Fruit fly (Drosophila melanogaster) whole organism, embryonic: ENCODE results near the gene CG32354.

Experiments
- Aef1 ChIP-seq: fragments of 200-800 bp; sonication (Bioruptor generic); IDR thresholded peaks from 3 replicates; pipeline ENCODE4 v1.3.6; 2022; ENCODE audit warnings: missing biosample characterization, missing genetic modification characterization
- Atf3 ChIP-seq: fragments of 200-800 bp; sonication (Bioruptor generic); optimal IDR thresholded peaks from 3 replicates; lab custom pipeline; 2016; ENCODE audit warnings: missing biosample characterization, missing genetic modification characterization
- CG1024 ChIP-seq: fragments of 200-800 bp; sonication (Bioruptor generic); IDR thresholded peaks from 2 replicates; pipeline ENCODE4 v1.3.6; 2022; ENCODE audit warnings: missing biosample characterization, missing genetic modification characterization
- CG10431 ChIP-seq: fragments of 200-800 bp; sonication (Bioruptor generic); optimal IDR thresholded peaks from 3 replicates; lab custom pipeline; 2018; ENCODE audit warnings: missing biosample characterization, mild to moderate bottlenecking, missing genetic modification characterization
- CG11247 ChIP-seq: fragments of 200-800 bp; sonication (Bioruptor generic); IDR thresholded peaks from 2 replicates; pipeline ENCODE4 v1.3.6; 2022; ENCODE audit warnings: missing biosample characterization, missing genetic modification characterization
- CG12299 ChIP-seq: fragments of 200-800 bp; sonication (Bioruptor generic); optimal IDR thresholded peaks from 2 replicates; lab custom pipeline; 2018; ENCODE audit warnings: missing biosample characterization, mild to moderate bottlenecking, missing genetic modification characterization
- CG12769 ChIP-seq: fragments of 200-800 bp; sonication (Bioruptor generic); optimal IDR thresholded peaks from 2 replicates; lab custom pipeline; 2019; ENCODE audit warnings: missing biosample characterization, mild to moderate bottlenecking, missing genetic modification characterization, moderate library complexity
- CG14667 ChIP-seq: fragments of 200-800 bp; sonication (Bioruptor generic); IDR thresholded peaks from 2 replicates; pipeline ENCODE4 v1.3.6; 2022; ENCODE audit warnings: missing biosample characterization, missing genetic modification characterization
- CG15696 ChIP-seq: fragments of 200-800 bp; sonication (Bioruptor generic); optimal IDR thresholded peaks from 2 replicates; lab custom pipeline; 2019; ENCODE audit warnings: missing biosample characterization, mild to moderate bottlenecking, missing genetic modification characterization, moderate library complexity
- CG1603 ChIP-seq: fragments of 200-800 bp; sonication (Bioruptor generic); optimal IDR thresholded peaks from 2 replicates; lab custom pipeline; 2019; ENCODE audit warnings: missing biosample characterization, mild to moderate bottlenecking, missing genetic modification characterization, moderate library complexity
- CG1647 ChIP-seq: fragments of 200-800 bp; sonication (Bioruptor generic); optimal IDR thresholded peaks from 3 replicates; lab custom pipeline; 2016; ENCODE audit warnings: missing biosample characterization, missing genetic modification characterization
- CG2120 ChIP-seq: fragments of 200-800 bp; sonication (Bioruptor generic); optimal IDR thresholded peaks from 3 replicates; lab custom pipeline; 2016; ENCODE audit warnings: missing biosample characterization, missing genetic modification characterization
- CG33557 ChIP-seq: fragments of 200-800 bp; sonication (Bioruptor generic); optimal IDR thresholded peaks from 2 replicates; lab custom pipeline; 2019; ENCODE audit warnings: missing biosample characterization, mild to moderate bottlenecking, missing genetic modification characterization, moderate library complexity
- CG3838 ChIP-seq: fragments of 200-800 bp; sonication (Bioruptor generic); optimal IDR thresholded peaks from 3 replicates; lab custom pipeline; 2016; ENCODE audit warnings: missing biosample characterization, missing genetic modification characterization
- CG8388 ChIP-seq: fragments of 200-800 bp; sonication (Bioruptor generic); optimal IDR thresholded peaks from 2 replicates; lab custom pipeline; 2019; ENCODE audit warnings: missing biosample characterization, mild to moderate bottlenecking, missing genetic modification characterization, moderate library complexity
- CG8924 ChIP-seq: fragments of 200-800 bp; optimal IDR thresholded peaks from 3 replicates; lab custom pipeline; 2019; ENCODE audit warnings: missing biosample characterization, mild to moderate bottlenecking, missing genetic modification characterization, moderate library complexity
- CHES-1-like ChIP-seq: fragments of 200-800 bp; sonication (Bioruptor generic); optimal IDR thresholded peaks from 2 replicates; lab custom pipeline; 2016; ENCODE audit warnings: missing biosample characterization, missing genetic modification characterization
- Dp ChIP-seq: fragments of 200-800 bp; sonication (Bioruptor generic); optimal IDR thresholded peaks from 2 replicates; lab custom pipeline; 2018; ENCODE audit warnings: missing biosample characterization, mild to moderate bottlenecking, missing genetic modification characterization, moderate library complexity
- Fer2 ChIP-seq: fragments of 200-800 bp; sonication (Bioruptor generic); optimal IDR thresholded peaks from 2 replicates; lab custom pipeline; 2018; ENCODE audit warnings: missing biosample characterization, mild to moderate bottlenecking, missing genetic modification characterization, moderate library complexity
- Gug ChIP-seq: fragments of 200-800 bp; sonication (Bioruptor generic); IDR thresholded peaks from 4 replicates; pipeline ENCODE4 v1.3.6; 2022; ENCODE audit warnings: missing biosample characterization, missing genetic modification characterization
- H2.0 ChIP-seq: fragments of 200-800 bp; sonication (Bioruptor generic); IDR thresholded peaks from 2 replicates; pipeline ENCODE4 v1.3.6; 2022; ENCODE audit warnings: missing biosample characterization, missing genetic modification characterization
- Hr3 ChIP-seq: fragments of 200-800 bp; sonication (Bioruptor generic); optimal IDR thresholded peaks from 3 replicates; lab custom pipeline; 2016; ENCODE audit warnings: missing biosample characterization, missing genetic modification characterization
- Myb ChIP-seq: fragments of 200-800 bp; sonication (Bioruptor generic); optimal IDR thresholded peaks from 2 replicates; lab custom pipeline; 2016; ENCODE audit warnings: missing biosample characterization, missing genetic modification characterization
- NC2β ChIP-seq: fragments of 200-800 bp; sonication (Bioruptor generic); optimal IDR thresholded peaks from 2 replicates; lab custom pipeline; 2016; ENCODE audit warnings: missing biosample characterization, missing genetic modification characterization
- Nf-YB ChIP-seq: fragments of 200-800 bp; sonication (Bioruptor generic); optimal IDR thresholded peaks from 3 replicates; lab custom pipeline; 2019; ENCODE audit warnings: missing biosample characterization, mild to moderate bottlenecking, missing genetic modification characterization, moderate library complexity
- Pdp1 ChIP-seq, 2 experiments: fragments of 200-800 bp; sonication (Bioruptor generic); optimal IDR thresholded peaks; 3 replicates each; lab custom pipeline; 2016; ENCODE audit warnings: missing biosample characterization in 2 of 2, missing genetic modification characterization in 2 of 2, mild to moderate bottlenecking in 1 of 2, moderate library complexity in 1 of 2
- Stat92E ChIP-seq, 3 experiments: fragments of >200 bp in 2 of 3; fragments of 200-800 bp in 1 of 3; sonication (Bioruptor generic) in 1 of 3; optimal IDR thresholded peaks; 2 replicates each; lab custom pipeline; 2017 to 2019; ENCODE audit warnings: missing biosample characterization in 3 of 3, missing genetic modification characterization in 3 of 3, mild to moderate bottlenecking in 1 of 3, moderate library complexity in 1 of 3
- Xbp1 ChIP-seq: fragments of 200-800 bp; sonication (Bioruptor generic); optimal IDR thresholded peaks from 3 replicates; lab custom pipeline; 2016; ENCODE audit warnings: missing biosample characterization, mild to moderate bottlenecking, missing genetic modification characterization
- ab ChIP-seq: fragments of 200-800 bp; sonication (Bioruptor generic); optimal IDR thresholded peaks from 2 replicates; lab custom pipeline; 2016; ENCODE audit warnings: missing biosample characterization, missing genetic modification characterization
- amos ChIP-seq: fragments of 200-800 bp; sonication (Bioruptor generic); IDR thresholded peaks from 2 replicates; pipeline ENCODE4 v1.3.6; 2022; ENCODE audit warnings: missing biosample characterization, missing genetic modification characterization; ENCODE audit not compliant: partially characterized antibody
- ap ChIP-seq: fragments of 200-800 bp; sonication (Bioruptor generic); IDR thresholded peaks from 2 replicates; pipeline ENCODE4 v1.3.6; 2022; ENCODE audit warnings: missing biosample characterization, missing genetic modification characterization
- ase ChIP-seq: fragments of 200-800 bp; sonication (Bioruptor generic); IDR thresholded peaks from 3 replicates; pipeline ENCODE4 v1.3.6; 2022; ENCODE audit warnings: missing biosample characterization, missing genetic modification characterization
- bcd ChIP-seq: fragments of 200-800 bp; sonication (Bioruptor generic); optimal IDR thresholded peaks from 2 replicates; lab custom pipeline; 2017; ENCODE audit warnings: missing biosample characterization, mild to moderate bottlenecking, missing genetic modification characterization
- bigmax ChIP-seq: fragments of 200-800 bp; sonication (Bioruptor generic); optimal IDR thresholded peaks from 2 replicates; lab custom pipeline; 2018; ENCODE audit warnings: missing biosample characterization, mild to moderate bottlenecking, missing genetic modification characterization
- br ChIP-seq: fragments of >200 bp; optimal IDR thresholded peaks from 2 replicates; lab custom pipeline; 2017
- cato ChIP-seq: fragments of 200-800 bp; sonication (Bioruptor generic); optimal IDR thresholded peaks from 2 replicates; lab custom pipeline; 2016; ENCODE audit warnings: missing biosample characterization, missing genetic modification characterization, borderline replicate concordance
- ci ChIP-seq: fragments of 200-800 bp; sonication (Bioruptor generic); IDR thresholded peaks from 3 replicates; pipeline ENCODE4 v1.3.6; 2022; ENCODE audit warnings: missing biosample characterization, missing genetic modification characterization
- dmrt99B ChIP-seq: fragments of 200-800 bp; sonication (Bioruptor generic); optimal IDR thresholded peaks from 2 replicates; lab custom pipeline; 2018; ENCODE audit warnings: missing biosample characterization, mild to moderate bottlenecking, missing genetic modification characterization, moderate library complexity
- dysf ChIP-seq: fragments of 200-800 bp; sonication (Bioruptor generic); IDR thresholded peaks from 3 replicates; pipeline ENCODE4 v1.3.6; 2022; ENCODE audit warnings: missing biosample characterization, missing genetic modification characterization
- eyg ChIP-seq: fragments of 200-800 bp; sonication (Bioruptor generic); optimal IDR thresholded peaks from 3 replicates; lab custom pipeline; 2016; ENCODE audit warnings: missing biosample characterization, missing genetic modification characterization
- gce ChIP-seq: fragments of 200-800 bp; sonication (Bioruptor generic); IDR thresholded peaks from 3 replicates; pipeline ENCODE4 v1.3.6; 2022; ENCODE audit warnings: missing biosample characterization, missing genetic modification characterization
- ham ChIP-seq: fragments of 200-800 bp; sonication (Bioruptor generic); IDR thresholded peaks from 2 replicates; pipeline ENCODE4 v1.3.6; 2022; ENCODE audit warnings: missing biosample characterization, missing genetic modification characterization
- mld ChIP-seq: fragments of 200-800 bp; sonication (Bioruptor generic); IDR thresholded peaks from 3 replicates; pipeline ENCODE4 v1.3.6; 2022; ENCODE audit warnings: missing biosample characterization, missing genetic modification characterization; ENCODE audit not compliant: partially characterized antibody
- nerfin-2 ChIP-seq: fragments of 200-800 bp; sonication (Bioruptor generic); IDR thresholded peaks from 2 replicates; pipeline ENCODE4 v1.3.6; 2022; ENCODE audit warnings: missing biosample characterization, missing genetic modification characterization; ENCODE audit not compliant: partially characterized antibody
- nmo ChIP-seq: fragments of 200-800 bp; sonication (Bioruptor generic); optimal IDR thresholded peaks from 2 replicates; lab custom pipeline; 2018; ENCODE audit warnings: missing biosample characterization, mild to moderate bottlenecking, missing genetic modification characterization, moderate library complexity
- phol ChIP-seq: fragments of 200-800 bp; sonication (Bioruptor generic); optimal IDR thresholded peaks from 3 replicates; lab custom pipeline; 2018; ENCODE audit warnings: missing biosample characterization, mild to moderate bottlenecking, missing genetic modification characterization, moderate library complexity
- pnt ChIP-seq: fragments of 200-800 bp; sonication (Bioruptor generic); optimal IDR thresholded peaks from 3 replicates; lab custom pipeline; 2016; ENCODE audit warnings: missing biosample characterization, missing genetic modification characterization
- pum ChIP-seq: fragments of 200-800 bp; sonication (Bioruptor generic); optimal IDR thresholded peaks from 2 replicates; lab custom pipeline; 2016; ENCODE audit warnings: missing biosample characterization, missing genetic modification characterization
- so ChIP-seq: fragments of 200-800 bp; sonication (Bioruptor generic); IDR thresholded peaks from 3 replicates; pipeline ENCODE4 v1.3.6; 2022; ENCODE audit warnings: missing biosample characterization, missing genetic modification characterization
- sr ChIP-seq: fragments of 200-800 bp; sonication (Bioruptor generic); IDR thresholded peaks from 3 replicates; pipeline ENCODE4 v1.3.6; 2022; ENCODE audit warnings: missing biosample characterization, missing genetic modification characterization
- unc-4 ChIP-seq: fragments of 200-800 bp; sonication (Bioruptor generic); IDR thresholded peaks from 2 replicates; pipeline ENCODE4 v1.3.6; 2022; ENCODE audit warnings: missing biosample characterization, missing genetic modification characterization; ENCODE audit not compliant: partially characterized antibody
- vvl ChIP-seq: fragments of 200-800 bp; sonication (Bioruptor generic); IDR thresholded peaks from 2 replicates; pipeline ENCODE4 v1.3.6; 2022; ENCODE audit warnings: missing biosample characterization, missing genetic modification characterization

Gene CG32354

DNA sequence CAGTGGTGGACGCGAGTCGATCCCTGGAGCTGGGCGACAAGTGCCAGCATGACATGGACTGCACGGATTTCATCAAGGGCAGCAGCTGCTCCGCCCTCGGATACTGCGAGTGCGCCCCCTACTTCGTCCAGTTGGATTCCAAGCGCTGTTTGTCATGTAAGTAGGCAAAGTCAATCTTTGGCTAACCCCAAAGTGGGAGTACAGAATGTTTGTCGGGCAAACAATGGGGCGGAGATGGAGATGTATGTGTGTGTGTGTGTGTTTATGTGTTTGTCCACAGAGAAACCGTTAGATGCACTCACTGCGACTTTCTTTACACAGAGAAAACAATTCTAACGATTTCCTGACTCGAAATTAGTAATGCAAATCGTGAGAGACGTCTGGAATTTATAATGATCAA, 42.8 kb downstream of the CG32354 start (continued):
- TF ChIP-seq CG15696 (tag; lab: Kevin White, UChicago) (no peak), pnt (no peak), ci (GFP tag; lab: Robert Waterston, UW) (peak; percentile 50; the same call in 2 of the 3 replicates), ap (no peak), unc-4 (GFP tag; lab: Robert Waterston, UW) (no peak), Xbp1 (GFP tag; lab: Kevin White, UChicago) (no peak), nmo (GFP tag; lab: Kevin White, UChicago) (no peak), CG33557 (no peak), CG12769 (tag; lab: Kevin White, UChicago) (no peak), NC2β (GFP tag; lab: Kevin White, UChicago) (no peak), CG1603 (tag; lab: Kevin White, UChicago) (peak; percentile 63), ase (no peak), Dp (no peak), Pdp1 (GFP tag; optimal IDR thresholded peaks at IDR 0.05; lab: Kevin White, UChicago) (no peak), CG1024 (no peak), CHES-1-like (GFP tag; lab: Kevin White, UChicago) (no peak), CG3838 (GFP tag; lab: Kevin White, UChicago) (no peak), pum (no peak), gce (no peak), dmrt99B (tag; lab: Kevin White, UChicago) (no peak), Stat92E (GFP tag; optimal IDR thresholded peaks at IDR 0.05; lab: Kevin White, UChicago) (no peak), CG14667 (GFP tag; lab: Robert Waterston, UW) (no peak), CG1647 (GFP tag; lab: Kevin White, UChicago) (no peak), ab (no peak), CG2120 (no peak), so (GFP tag; lab: Robert Waterston, UW) (no peak), Gug (GFP tag; lab: Robert Waterston, UW) (no peak), vvl (GFP tag; lab: Robert Waterston, UW) (no peak), cato (no peak), dysf (GFP tag; lab: Robert Waterston, UW) (no peak), eyg (GFP tag; lab: Kevin White, UChicago) (no peak), Fer2 (tag; lab: Kevin White, UChicago) (no peak), CG8388 (GFP tag; lab: Kevin White, UChicago) (peak; percentile 26), Nf-YB (GFP tag; lab: Kevin White, UChicago) (no peak), nerfin-2 (GFP tag; lab: Robert Waterston, UW) (no peak), CG11247 (no peak), br (no peak), H2.0 (no peak), phol (tag; lab: Kevin White, UChicago) (no peak), Aef1 (GFP tag; lab: Robert Waterston, UW) (no peak), bigmax (GFP tag; lab: Kevin White, UChicago) (no peak), Myb (no peak), mld (GFP tag; lab: Robert Waterston, UW) (no peak), amos (GFP tag; lab: Robert Waterston, UW) (no peak), Atf3 (GFP tag; lab: Kevin White, UChicago) (no peak), CG10431 (peak; percentile 9), ham (GFP tag; lab: Robert Waterston, UW) (no peak), Hr3 (GFP tag; lab: Kevin White, UChicago) (no peak), sr (no peak), CG8924 (tag; lab: Kevin White, UChicago) (no peak), bcd (no peak), CG12299 (tag; lab: Kevin White, UChicago) (no peak)
